Worm (Caenorhabditis elegans): ENCODE measurements around the gene sos-1.

sos-1 gene

DNA sequence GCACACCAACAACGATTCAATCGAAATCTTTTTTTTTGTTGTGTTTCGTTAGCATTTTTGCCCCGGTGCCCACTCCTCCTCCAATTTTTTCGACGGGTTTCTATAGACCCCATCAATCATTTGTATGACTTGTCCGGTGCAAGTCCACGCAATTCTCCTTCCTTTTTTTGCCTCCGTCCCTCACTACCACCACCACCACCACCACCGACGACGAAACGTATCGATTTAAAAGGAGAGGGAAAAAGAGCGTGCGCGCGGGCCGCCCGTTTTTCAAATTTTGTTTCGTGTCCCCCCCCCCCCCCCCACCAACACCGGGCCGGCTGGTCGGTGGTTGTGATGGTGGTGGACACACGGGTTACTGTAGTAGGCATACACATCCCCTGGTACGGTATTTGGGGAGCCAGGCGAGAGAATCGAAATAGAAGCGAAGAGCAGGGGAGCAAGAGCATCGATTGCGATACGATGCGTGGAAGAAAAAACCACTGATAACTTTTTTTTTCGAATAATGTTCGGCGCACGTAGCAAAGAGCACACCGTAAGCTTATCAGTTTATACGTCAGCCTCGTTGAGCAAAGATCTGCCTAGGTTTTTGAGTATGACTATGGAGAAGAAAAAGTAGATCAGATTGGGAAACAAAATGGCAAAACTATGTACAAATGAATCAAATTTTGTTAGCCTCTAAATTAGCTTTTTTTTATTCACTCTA lies 53.8 kb downstream of the sos-1 start:
- TF ChIP-seq unc-39 (tag; optimal IDR thresholded peaks at IDR 0.05) (no peak), cey-2 (tag; optimal IDR thresholded peaks at IDR 0.05; ENCODE audit: borderline replicate concordance, insufficient read depth) (no peak), aly-2 (tag; optimal IDR thresholded peaks at IDR 0.05) (no peak), mep-1 (tag; optimal IDR thresholded peaks at IDR 0.05) (peak; percentile 5), hlh-11 (tag; optimal IDR thresholded peaks at IDR 0.05) (peak; percentile 17), pqm-1 (tag; optimal IDR thresholded peaks at IDR 0.05) (peak; percentile 51), nhr-28 (tag; optimal IDR thresholded peaks at IDR 0.05) (peak; percentile 5), dve-1 (tag; optimal IDR thresholded peaks at IDR 0.05; ENCODE audit: insufficient read depth) (peak; percentile 25), zip-2 (tag; optimal IDR thresholded peaks at IDR 0.05) (no peak), unc-130 (GFP tag; optimal IDR thresholded peaks at IDR 0.05) (no peak), hif-1 (tag; optimal IDR thresholded peaks at IDR 0.05) (peak in 1 of 2 experiments; percentile 26), unc-62 (GFP tag; optimal IDR thresholded peaks at IDR 0.05 in 1 of 2) (peak in 1 of 2 experiments; percentile 83), unc-62 (tag; optimal IDR thresholded peaks at IDR 0.05) (no peak), aha-1 (tag) (peak; percentile 29), F49E8.2 (tag; optimal IDR thresholded peaks at IDR 0.05; ENCODE audit: borderline replicate concordance) (no peak), Y75B8A.6 (GFP tag; IDR thresholded peaks at IDR 0.05) (no peak), fkh-10 (GFP tag; optimal IDR thresholded peaks at IDR 0.05) (no peak), dmd-6 (GFP tag; IDR thresholded peaks at IDR 0.05) (peak; percentile 29; the same call in 1 of the 2 replicates), F44E2.7 (GFP tag; IDR thresholded peaks at IDR 0.05) (no peak), ceh-20 (GFP tag; IDR thresholded peaks at IDR 0.05) (peak; percentile 83), skn-1 (tag; optimal IDR thresholded peaks at IDR 0.05) (no peak), set-16 (GFP tag; IDR thresholded peaks at IDR 0.05) (peak; percentile 82), D1046.2 (GFP tag; IDR thresholded peaks at IDR 0.05) (0 out of 2 replicates have a peak, but pooled peaks have one; percentile 29)

DNA sequence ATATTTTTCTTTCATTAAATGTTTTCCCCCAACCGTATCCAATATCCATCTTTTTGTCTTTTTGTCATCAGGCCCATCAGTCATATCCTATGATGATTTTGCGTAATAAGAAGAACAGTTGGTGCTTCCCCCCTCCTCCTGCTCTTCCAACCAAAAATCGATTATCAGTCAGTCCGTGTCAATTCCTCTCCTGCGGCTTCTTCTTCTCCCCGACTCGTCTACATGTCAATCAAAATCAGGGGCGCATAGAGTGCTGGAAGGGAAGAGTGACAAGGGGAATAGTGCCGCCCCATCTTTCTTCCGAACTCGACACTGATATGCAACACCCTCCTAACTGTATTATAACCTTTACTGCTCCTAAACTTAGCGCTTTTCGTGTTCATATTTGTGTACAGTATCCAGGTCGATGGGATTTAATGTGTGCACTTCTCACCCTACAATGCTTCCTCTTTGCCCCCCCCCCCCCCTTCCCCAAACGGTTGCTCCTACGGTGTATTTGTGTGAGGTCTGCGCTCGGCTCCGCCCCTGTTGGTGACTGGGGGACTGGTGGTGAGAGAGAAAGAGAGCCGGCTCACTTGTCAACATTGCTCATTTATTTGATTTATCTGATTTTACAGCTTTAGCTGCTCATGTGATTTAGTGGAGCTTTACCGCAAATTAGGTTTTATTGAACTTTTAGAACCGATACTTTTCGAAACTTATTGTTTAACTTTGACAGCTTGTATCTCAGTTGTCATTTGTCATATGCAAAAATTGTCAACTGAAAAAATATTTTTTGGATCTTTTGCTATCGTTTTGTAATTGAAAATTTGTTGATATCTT lies 57.6 kb downstream of the sos-1 start:
- TF ChIP-seq nhr-48 (tag; optimal IDR thresholded peaks at IDR 0.05), result no peak
- TF ChIP-seq lsy-2 (tag; optimal IDR thresholded peaks at IDR 0.05), result no peak
- peak; percentile 67 for TF ChIP-seq aha-1 (tag)
- TF ChIP-seq unc-62 (GFP tag; optimal IDR thresholded peaks at IDR 0.05 in 1 of 2), result peak in 1 of 2 experiments; percentile 97
- TF ChIP-seq unc-62 (tag; optimal IDR thresholded peaks at IDR 0.05), result no peak
- TF ChIP-seq set-16 (GFP tag; IDR thresholded peaks at IDR 0.05), result peak; percentile 73
- no peak for TF ChIP-seq cey-2 (tag; optimal IDR thresholded peaks at IDR 0.05; ENCODE audit: borderline replicate concordance, insufficient read depth)
- peak; percentile 26; the same call in 1 of the 2 replicates for TF ChIP-seq T26A8.4 (GFP tag; IDR thresholded peaks at IDR 0.05)
- TF ChIP-seq mdt-29 (GFP tag; IDR thresholded peaks at IDR 0.05), result 0 out of 2 replicates have a peak, but pooled peaks have one; percentile 24
- no peak for TF ChIP-seq ceh-62 (tag; optimal IDR thresholded peaks at IDR 0.05)
- 0 out of 2 replicates have a peak, but pooled peaks have one; percentile 13 for TF ChIP-seq saeg-2 (GFP tag; IDR thresholded peaks at IDR 0.05)
- peak; percentile 58 for TF ChIP-seq dve-1 (tag; optimal IDR thresholded peaks at IDR 0.05; ENCODE audit: insufficient read depth)
- no peak for TF ChIP-seq zip-2 (tag; optimal IDR thresholded peaks at IDR 0.05)
- TF ChIP-seq dmd-6 (GFP tag; IDR thresholded peaks at IDR 0.05), result peak; percentile 82
- 0 out of 2 replicates have a peak, but pooled peaks have one; percentile 26 for TF ChIP-seq lin-1 (GFP tag; IDR thresholded peaks at IDR 0.05)
- peak; percentile 73 for TF ChIP-seq hlh-11 (tag; optimal IDR thresholded peaks at IDR 0.05)
- TF ChIP-seq daf-16 (GFP tag; optimal IDR thresholded peaks at IDR 0.05), result peak in 1 of 2 experiments; percentile 0
- TF ChIP-seq daf-16 (tag; optimal IDR thresholded peaks at IDR 0.05), result peak; percentile 39
- TF ChIP-seq fkh-10 (GFP tag; optimal IDR thresholded peaks at IDR 0.05), result no peak
- TF ChIP-seq ceh-20 (GFP tag; IDR thresholded peaks at IDR 0.05), result peak; percentile 71
- peak; percentile 32 for TF ChIP-seq nhr-28 (tag; optimal IDR thresholded peaks at IDR 0.05)

- TF ChIP-seq daf-19 (GFP tag; conservative IDR thresholded peaks at IDR 0.05), result no peak
- peak in 1 of 2 experiments; percentile 93 for TF ChIP-seq unc-62 (GFP tag; optimal IDR thresholded peaks at IDR 0.05 in 1 of 2)
- TF ChIP-seq unc-62 (tag; optimal IDR thresholded peaks at IDR 0.05), result no peak
Observed at ce11 chrV:4489893-4490292, 59.2 kb downstream of the sos-1 start.

Measured in whole organism, L4 larva.